Worm (Caenorhabditis elegans): ENCODE data around the gene F56C3.3.

Gene F56C3.3

DNA sequence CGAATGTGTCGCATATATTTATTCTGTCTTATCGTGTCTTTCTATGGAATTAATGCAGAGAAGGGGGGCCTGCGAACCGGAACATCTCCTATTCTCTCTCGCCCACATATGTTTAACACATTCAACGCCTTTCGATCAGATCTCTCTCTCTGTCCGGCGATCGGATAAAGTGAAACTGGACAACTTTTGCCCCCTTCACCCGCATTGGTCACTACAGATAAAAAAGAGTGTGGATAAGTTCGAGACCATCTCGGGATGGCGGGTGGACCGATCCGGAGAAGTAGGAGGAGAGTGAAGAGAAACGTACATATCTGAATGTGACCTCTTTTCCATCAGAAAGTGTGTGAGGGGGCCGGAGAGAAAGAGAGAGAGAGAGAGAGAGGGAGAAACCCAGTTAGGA, 47.1 kb downstream of the F56C3.3 start, which contains the start of gene H42K12.3 (continued):
- no peak for TF ChIP-seq ztf-26 (tag; optimal IDR thresholded peaks at IDR 0.05)
- no peak for TF ChIP-seq ceh-40 (GFP tag; IDR thresholded peaks at IDR 0.05)

DNA sequence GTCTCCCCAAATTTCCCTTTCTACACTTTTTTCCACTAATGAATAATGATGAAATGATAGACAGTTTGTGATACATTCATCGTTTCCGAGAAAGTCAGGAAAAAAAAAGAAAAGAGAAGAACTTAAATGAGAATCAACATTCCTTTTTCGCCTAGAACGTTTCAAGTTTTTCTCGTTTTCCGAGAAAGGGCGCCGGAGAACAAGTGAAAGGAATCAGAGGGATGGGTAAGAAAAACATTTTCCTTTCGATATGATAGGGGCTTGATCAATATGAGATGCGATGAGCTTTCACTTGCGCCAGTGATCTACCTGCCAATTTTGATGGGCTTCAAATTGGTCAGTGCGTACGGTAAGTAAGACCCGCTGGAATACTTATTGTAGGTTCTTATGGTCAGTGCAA, 48.7 kb downstream of the F56C3.3 start:
- TF ChIP-seq lsy-27 (tag; optimal IDR thresholded peaks at IDR 0.05; ENCODE audit: borderline replicate concordance, insufficient read depth), result no peak
- TF ChIP-seq aptf-2 (GFP tag; conservative IDR thresholded peaks at IDR 0.05), result no peak
- no peak for TF ChIP-seq nfya-2 (GFP tag; IDR thresholded peaks at IDR 0.05)
- no peak for TF ChIP-seq T26A5.8 (tag; optimal IDR thresholded peaks at IDR 0.05)
- TF ChIP-seq akir-1 (GFP tag; optimal IDR thresholded peaks at IDR 0.05), result no peak
- TF ChIP-seq him-1 (tag; optimal IDR thresholded peaks at IDR 0.05), result no peak
- TF ChIP-seq xnd-1 (tag; optimal IDR thresholded peaks at IDR 0.05), result no peak
